Worm (Caenorhabditis elegans) whole organism, L4 larva: ENCODE measurements around the gene srx-135.
A peak's percentile ranks its signal among the peaks of the same experiment; 100 is the strongest.

Experiments used
- aha-1 ChIP-seq: fragments of 150-350 bp; peaks from one replicate; lab custom pipeline; 2014; ENCODE audit warnings: missing biosample characterization, missing genetic modification characterization
- egl-43 ChIP-seq: fragments of 200-800 bp; sonication (Bioruptor generic); IDR thresholded peaks from 2 replicates; pipeline ENCODE4 v1.3.6; 2022; ENCODE audit warnings: missing genetic modification reagents, missing genetic modification characterization, missing compliant biosample characterization
- lsy-2 ChIP-seq, 2 experiments: fragments of 150-350 bp in 1 of 2; sonication (generic microtip) in 1 of 2; optimal IDR thresholded peaks; 2 replicates each; lab custom pipeline; 2014 to 2017; ENCODE audit warnings: missing biosample characterization in 2 of 2, missing genetic modification characterization in 2 of 2
- nhr-42 ChIP-seq: fragments of 200-800 bp; sonication (Bioruptor generic); IDR thresholded peaks from 2 replicates; pipeline ENCODE4 v1.3.6; 2022; ENCODE audit warnings: missing genetic modification characterization, missing compliant biosample characterization
- unc-62 ChIP-seq, 3 experiments: fragments of 150-350 bp in 1 of 3; sonication (generic microtip); optimal IDR thresholded peaks in 2 of 3; peaks in 1 of 3; 1 replicate in 1 of 3; 2 replicates in 2 of 3; lab custom pipeline; 2014 to 2017; ENCODE audit warnings: missing biosample characterization in 3 of 3, missing genetic modification characterization in 3 of 3, missing genetic modification reagents in 3 of 3, missing genotype in 1 of 3
- zip-11 ChIP-seq: fragments of 200-800 bp; sonication (Bioruptor generic); IDR thresholded peaks from 2 replicates; pipeline ENCODE4 v1.3.6; 2022; ENCODE audit warnings: missing genetic modification characterization, missing compliant biosample characterization

ce11 chrV:13906166-13906565 lies 47.2 kb downstream of the srx-135 start, which contains the start of gene stdh-1:
- TF ChIP-seq zip-11 (GFP tag; lab: Robert Waterston, UW) = no peak
- no peak for TF ChIP-seq unc-62 (GFP tag; optimal IDR thresholded peaks at IDR 0.05 in 1 of 2; lab: Kevin White, UChicago)
- no peak for TF ChIP-seq unc-62 (tag; optimal IDR thresholded peaks at IDR 0.05; lab: Kevin White, UChicago)
- peak; percentile 20 for TF ChIP-seq aha-1
- TF ChIP-seq egl-43 (GFP tag; lab: Robert Waterston, UW) = no peak
- TF ChIP-seq nhr-42 (GFP tag; lab: Robert Waterston, UW) = no peak
- TF ChIP-seq lsy-2 (tag; optimal IDR thresholded peaks at IDR 0.05; lab: Kevin White, UChicago) = no peak
